Fruit fly (Drosophila melanogaster) whole organism, embryonic: ENCODE measurements around the gene BCL7-like.

Source experiments
- Abd-B ChIP-seq: fragments of 200-800 bp; sonication (Bioruptor generic); optimal IDR thresholded peaks from 2 replicates; lab custom pipeline; 2018; ENCODE audit warnings: missing biosample characterization, mild to moderate bottlenecking, missing genetic modification characterization, moderate library complexity
- Bgb ChIP-seq: fragments of 200-800 bp; sonication (Bioruptor generic); IDR thresholded peaks from 2 replicates; pipeline ENCODE4 v1.3.6; 2022; ENCODE audit warnings: missing biosample characterization, missing genetic modification characterization; ENCODE audit not compliant: partially characterized antibody
- CG11695 ChIP-seq: fragments of 200-800 bp; sonication (Bioruptor generic); IDR thresholded peaks from 3 replicates; pipeline ENCODE4 v1.3.6; 2022; ENCODE audit warnings: missing biosample characterization, missing genetic modification characterization
- CG11696 ChIP-seq: fragments of 200-800 bp; sonication (Bioruptor generic); IDR thresholded peaks from 2 replicates; pipeline ENCODE4 v1.3.6; 2022; ENCODE audit warnings: missing biosample characterization, missing genetic modification characterization
- CG12299 ChIP-seq: fragments of 200-800 bp; sonication (Bioruptor generic); optimal IDR thresholded peaks from 2 replicates; lab custom pipeline; 2018; ENCODE audit warnings: missing biosample characterization, mild to moderate bottlenecking, missing genetic modification characterization
- CG12391 ChIP-seq: fragments of 200-800 bp; sonication (Bioruptor generic); optimal IDR thresholded peaks from 3 replicates; lab custom pipeline; 2018; ENCODE audit warnings: missing biosample characterization, mild to moderate bottlenecking, missing genetic modification characterization, moderate library complexity
- CG14014 ChIP-seq: fragments of 200-800 bp; sonication (Bioruptor generic); IDR thresholded peaks from 2 replicates; pipeline ENCODE4 v1.3.6; 2022; ENCODE audit warnings: missing biosample characterization, missing genetic modification characterization
- CG14710 ChIP-seq: fragments of 200-800 bp; sonication (Bioruptor generic); optimal IDR thresholded peaks from 3 replicates; lab custom pipeline; 2019; ENCODE audit warnings: missing biosample characterization, mild to moderate bottlenecking, missing genetic modification characterization, moderate library complexity
- CG15269 ChIP-seq: fragments of 200-800 bp; sonication (Bioruptor generic); optimal IDR thresholded peaks from 2 replicates; lab custom pipeline; 2018; ENCODE audit warnings: missing biosample characterization, mild to moderate bottlenecking, missing genetic modification characterization, moderate library complexity
- CG1603 ChIP-seq: fragments of 200-800 bp; sonication (Bioruptor generic); optimal IDR thresholded peaks from 2 replicates; lab custom pipeline; 2019; ENCODE audit warnings: missing biosample characterization, mild to moderate bottlenecking, missing genetic modification characterization, moderate library complexity
- CG17328 ChIP-seq: fragments of 200-800 bp; sonication (Bioruptor generic); IDR thresholded peaks from 2 replicates; pipeline ENCODE4 v1.3.6; 2022; ENCODE audit warnings: missing biosample characterization, missing genetic modification characterization
- CG17359 ChIP-seq: fragments of 200-800 bp; sonication (Bioruptor generic); optimal IDR thresholded peaks from 3 replicates; lab custom pipeline; 2018; ENCODE audit warnings: missing biosample characterization, mild to moderate bottlenecking, missing genetic modification characterization, moderate library complexity
- CG18599 ChIP-seq: fragments of 200-800 bp; sonication (Bioruptor generic); optimal IDR thresholded peaks from 3 replicates; lab custom pipeline; 2017; ENCODE audit warnings: missing biosample characterization, missing genetic modification characterization, mild to moderate bottlenecking, moderate library complexity, missing genetic modification reagents
- CG3281 ChIP-seq: fragments of 200-800 bp; sonication (Bioruptor generic); optimal IDR thresholded peaks from 3 replicates; lab custom pipeline; 2017; ENCODE audit warnings: missing biosample characterization, mild to moderate bottlenecking, missing genetic modification characterization
- CG34224 ChIP-seq: fragments of 200-800 bp; sonication (Bioruptor generic); IDR thresholded peaks from 3 replicates; pipeline ENCODE4 v1.3.6; 2022; ENCODE audit warnings: missing biosample characterization, missing genetic modification characterization; ENCODE audit not compliant: partially characterized antibody
- CG3847 ChIP-seq: fragments of 200-800 bp; sonication (Bioruptor generic); IDR thresholded peaks from 2 replicates; pipeline ENCODE4 v1.3.6; 2022; ENCODE audit warnings: missing biosample characterization, missing genetic modification characterization
- CG4360 ChIP-seq: fragments of 200-800 bp; sonication (Bioruptor generic); IDR thresholded peaks from 2 replicates; pipeline ENCODE4 v1.3.6; 2022; ENCODE audit warnings: missing biosample characterization, missing genetic modification characterization
- CG5245 ChIP-seq: fragments of 200-800 bp; sonication (Bioruptor generic); optimal IDR thresholded peaks from 3 replicates; lab custom pipeline; 2016; ENCODE audit warnings: missing biosample characterization, missing genetic modification characterization
- CG6272 ChIP-seq: fragments of 200-800 bp; sonication (Bioruptor generic); IDR thresholded peaks from 2 replicates; pipeline ENCODE4 v1.3.6; 2022; ENCODE audit warnings: missing biosample characterization, missing genetic modification characterization
- CG6813 ChIP-seq: fragments of 200-800 bp; sonication (Bioruptor generic); optimal IDR thresholded peaks from 2 replicates; lab custom pipeline; 2017; ENCODE audit warnings: missing biosample characterization, missing genetic modification characterization, mild to moderate bottlenecking, moderate library complexity, missing genetic modification reagents
- CG7786 ChIP-seq: fragments of 200-800 bp; sonication (Bioruptor generic); optimal IDR thresholded peaks from 2 replicates; lab custom pipeline; 2016; ENCODE audit warnings: missing biosample characterization, missing genetic modification characterization
- CG8290 ChIP-seq, 3 experiments: fragments of 200-800 bp; sonication (Bioruptor generic); optimal IDR thresholded peaks; 2 replicates each; lab custom pipeline; 2016 to 2019; ENCODE audit warnings: missing biosample characterization in 3 of 3, missing genetic modification characterization in 3 of 3, mild to moderate bottlenecking in 2 of 3, moderate library complexity in 1 of 3
- CG8478 ChIP-seq: fragments of >200 bp; optimal IDR thresholded peaks from 2 replicates; lab custom pipeline; 2018
- Dll ChIP-seq: fragments of 200-800 bp; sonication (Bioruptor generic); IDR thresholded peaks from 4 replicates; pipeline ENCODE4 v1.3.6; 2022; ENCODE audit warnings: missing biosample characterization, missing genetic modification characterization; ENCODE audit not compliant: partially characterized antibody
- Drgx ChIP-seq: fragments of 200-800 bp; sonication (Bioruptor generic); IDR thresholded peaks from 2 replicates; pipeline ENCODE4 v1.3.6; 2022; ENCODE audit warnings: missing biosample characterization, missing genetic modification characterization
- Ets65A ChIP-seq: fragments of 200-800 bp; sonication (Bioruptor generic); peaks from one replicate; lab custom pipeline; 2016; ENCODE audit warnings: missing biosample characterization, missing genetic modification characterization
- Fer3 ChIP-seq: fragments of 200-800 bp; sonication (Bioruptor generic); optimal IDR thresholded peaks from 2 replicates; lab custom pipeline; 2018; ENCODE audit warnings: missing biosample characterization, mild to moderate bottlenecking, missing genetic modification characterization, moderate library complexity
- Gug ChIP-seq: fragments of 200-800 bp; sonication (Bioruptor generic); IDR thresholded peaks from 4 replicates; pipeline ENCODE4 v1.3.6; 2022; ENCODE audit warnings: missing biosample characterization, missing genetic modification characterization
- H2.0 ChIP-seq: fragments of 200-800 bp; sonication (Bioruptor generic); IDR thresholded peaks from 2 replicates; pipeline ENCODE4 v1.3.6; 2022; ENCODE audit warnings: missing biosample characterization, missing genetic modification characterization
- Jarid2 ChIP-seq: fragments of 200-800 bp; sonication (Bioruptor generic); optimal IDR thresholded peaks from 3 replicates; lab custom pipeline; 2017; ENCODE audit warnings: mild to moderate bottlenecking, missing biosample characterization, missing genetic modification reagents, missing genetic modification characterization
- Meics ChIP-seq: fragments of 200-800 bp; sonication (Bioruptor generic); optimal IDR thresholded peaks from 2 replicates; lab custom pipeline; 2017; ENCODE audit warnings: missing biosample characterization, mild to moderate bottlenecking, missing genetic modification characterization
- NK7.1 ChIP-seq: fragments of 200-800 bp; sonication (Bioruptor generic); optimal IDR thresholded peaks from 3 replicates; lab custom pipeline; 2016; ENCODE audit warnings: missing biosample characterization, missing genetic modification characterization
- Sry-δ ChIP-seq: fragments of 200-800 bp; sonication (Bioruptor generic); optimal IDR thresholded peaks from 2 replicates; lab custom pipeline; 2016; ENCODE audit warnings: missing biosample characterization, missing genetic modification characterization
- bsh ChIP-seq, 2 experiments: fragments of 200-800 bp; sonication (Bioruptor generic); optimal IDR thresholded peaks; 2 replicates each; lab custom pipeline; 2017 to 2018; ENCODE audit warnings: mild to moderate bottlenecking in 2 of 2, missing biosample characterization in 2 of 2, missing genetic modification characterization in 2 of 2, moderate library complexity in 1 of 2
- chif ChIP-seq, 2 experiments: fragments of 200-800 bp; sonication (Bioruptor generic); optimal IDR thresholded peaks; 3 replicates each; lab custom pipeline; 2016; ENCODE audit warnings: missing biosample characterization in 2 of 2, missing genetic modification characterization in 2 of 2
- fd102C ChIP-seq: fragments of 200-800 bp; sonication (Bioruptor generic); optimal IDR thresholded peaks from 2 replicates; lab custom pipeline; 2018; ENCODE audit warnings: missing biosample characterization, mild to moderate bottlenecking, missing genetic modification characterization, moderate library complexity
- fd96Cb ChIP-seq: fragments of 200-800 bp; sonication (Bioruptor generic); optimal IDR thresholded peaks from 2 replicates; lab custom pipeline; 2018; ENCODE audit warnings: missing biosample characterization, mild to moderate bottlenecking, missing genetic modification characterization, moderate library complexity
- ftz-f1 ChIP-seq: fragments of 200-800 bp; sonication (Bioruptor generic); optimal IDR thresholded peaks from 2 replicates; lab custom pipeline; 2016; ENCODE audit warnings: missing biosample characterization, missing genetic modification characterization
- nmo ChIP-seq: fragments of 200-800 bp; sonication (Bioruptor generic); optimal IDR thresholded peaks from 2 replicates; lab custom pipeline; 2018; ENCODE audit warnings: missing biosample characterization, mild to moderate bottlenecking, missing genetic modification characterization, moderate library complexity
- odd ChIP-seq: fragments of 200-800 bp; sonication (Bioruptor generic); optimal IDR thresholded peaks from 2 replicates; lab custom pipeline; 2017; ENCODE audit warnings: missing biosample characterization, mild to moderate bottlenecking, missing genetic modification characterization
- onecut ChIP-seq: fragments of 200-800 bp; sonication (Bioruptor generic); IDR thresholded peaks from 2 replicates; pipeline ENCODE4 v1.3.6; 2022; ENCODE audit warnings: missing biosample characterization, missing genetic modification characterization
- pan ChIP-seq, 4 experiments: fragments of >200 bp in 3 of 4; fragments of 200-800 bp in 1 of 4; sonication (Bioruptor generic) in 1 of 4; optimal IDR thresholded peaks in 3 of 4; IDR thresholded peaks in 1 of 4; 2 replicates each; pipeline versions ENCODE4 v1.3.6 to Lab custom; 2017 to 2022; ENCODE audit warnings: missing biosample characterization in 2 of 4, missing genetic modification characterization in 2 of 4, mixed read lengths in 1 of 4
- pfk ChIP-seq: fragments of 200-800 bp; sonication (Bioruptor generic); optimal IDR thresholded peaks from 2 replicates; lab custom pipeline; 2018; ENCODE audit warnings: missing biosample characterization, mild to moderate bottlenecking, missing genetic modification characterization, moderate library complexity
- sc ChIP-seq, 3 experiments: fragments of >200 bp in 2 of 3; fragments of 200-800 bp in 1 of 3; sonication (Bioruptor generic) in 1 of 3; optimal IDR thresholded peaks; 2 replicates in 2 of 3; 3 replicates in 1 of 3; lab custom pipeline; 2017; ENCODE audit warnings: mild to moderate bottlenecking in 1 of 3, missing biosample characterization in 1 of 3, missing genetic modification characterization in 1 of 3, missing genetic modification reagents in 1 of 3
- sisA ChIP-seq: fragments of 200-800 bp; sonication (Bioruptor generic); IDR thresholded peaks from 2 replicates; pipeline ENCODE4 v1.3.6; 2022; ENCODE audit warnings: missing biosample characterization, missing genetic modification characterization
- tap ChIP-seq: fragments of 200-800 bp; optimal IDR thresholded peaks from 3 replicates; lab custom pipeline; 2019; ENCODE audit warnings: missing biosample characterization, mild to moderate bottlenecking, missing genetic modification characterization, moderate library complexity
- tgo ChIP-seq: fragments of 200-800 bp; sonication (Bioruptor generic); IDR thresholded peaks from 3 replicates; pipeline ENCODE4 v1.3.6; 2022; ENCODE audit warnings: missing biosample characterization, missing genetic modification characterization
- tio ChIP-seq: fragments of 200-800 bp; sonication (Bioruptor generic); optimal IDR thresholded peaks from 2 replicates; lab custom pipeline; 2017; ENCODE audit warnings: missing biosample characterization, missing genetic modification characterization, inconsistent platforms

BCL7-like gene

DNA sequence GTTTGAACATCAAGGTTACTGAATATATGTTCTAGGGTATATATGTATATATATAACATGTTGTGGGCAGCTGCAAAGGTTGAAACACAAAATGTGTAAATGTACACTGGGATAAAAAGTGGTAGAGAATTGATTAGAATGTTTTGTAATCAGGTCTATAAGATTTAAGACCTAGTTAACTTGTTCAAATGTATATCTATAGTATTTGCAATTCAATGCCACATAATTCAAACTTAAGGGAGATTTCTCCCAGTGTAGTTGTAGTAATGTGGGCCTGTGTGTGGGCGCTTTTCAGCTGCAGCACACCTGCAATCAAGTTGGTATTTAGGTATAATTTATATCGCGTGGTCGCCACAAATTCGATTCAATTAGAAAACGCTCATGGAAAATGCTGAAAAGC, 7.2 kb upstream of the BCL7-like start (continued):
- peak; percentile 11 for TF ChIP-seq CG6813 (GFP tag; lab: Kevin White, UChicago)
- peak; percentile 32; the same call in 1 of the 2 replicates for TF ChIP-seq CG6272 (GFP tag; lab: Robert Waterston, UW)
- TF ChIP-seq CG3281 (GFP tag; lab: Kevin White, UChicago) = peak; percentile 45
- no peak for TF ChIP-seq CG8478
- TF ChIP-seq Drgx (GFP tag; lab: Robert Waterston, UW) = 0 out of 2 replicates have a peak, but pooled peaks have one; percentile 10
- TF ChIP-seq fd102C = no peak
- peak; percentile 15 for TF ChIP-seq NK7.1 (GFP tag; lab: Kevin White, UChicago)
- TF ChIP-seq CG14014 = peak; percentile 59; the same call in 1 of the 2 replicates
- TF ChIP-seq nmo = peak; percentile 66
- TF ChIP-seq sisA (GFP tag; lab: Robert Waterston, UW) = peak; percentile 37; the same call in 1 of the 2 replicates
- peak; percentile 37 for TF ChIP-seq Abd-B (GFP tag; lab: Kevin White, UChicago)
- peak; percentile 32 for TF ChIP-seq tio (GFP tag; lab: Kevin White, UChicago)
- TF ChIP-seq ftz-f1 (GFP tag; lab: Kevin White, UChicago) = no peak
- TF ChIP-seq onecut = peak; percentile 29; the same call in 1 of the 2 replicates
- TF ChIP-seq Ets65A (GFP tag; lab: Kevin White, UChicago) = peak; percentile 86
- TF ChIP-seq H2.0 (GFP tag; lab: Robert Waterston, UW) = peak; percentile 45; the same call in 1 of the 2 replicates
- peak; percentile 72 for TF ChIP-seq CG15269 (tag; lab: Kevin White, UChicago)
- peak; percentile 72 for TF ChIP-seq CG17359 (tag; lab: Kevin White, UChicago)
- TF ChIP-seq Bgb (GFP tag; lab: Robert Waterston, UW) = no peak
- peak; percentile 51 for TF ChIP-seq tgo (GFP tag; lab: Robert Waterston, UW)
- no peak for TF ChIP-seq CG4360 (GFP tag; lab: Robert Waterston, UW)
- peak; percentile 66 for TF ChIP-seq CG12391 (tag; lab: Kevin White, UChicago)
- TF ChIP-seq chif (GFP tag; optimal IDR thresholded peaks at IDR 0.05; lab: Kevin White, UChicago) = peak; percentile 35 to 38
- no peak for TF ChIP-seq pfk
- TF ChIP-seq CG12299 (tag; lab: Kevin White, UChicago) = no peak
- TF ChIP-seq fd96Cb (tag; lab: Kevin White, UChicago) = peak; percentile 65
- no peak for TF ChIP-seq CG8290 (GFP tag; optimal IDR thresholded peaks at IDR 0.05; lab: Kevin White, UChicago)
- TF ChIP-seq CG8290 (tag; optimal IDR thresholded peaks at IDR 0.05; lab: Kevin White, UChicago) = peak in 1 of 2 experiments; percentile 81
- no peak for TF ChIP-seq Dll (GFP tag; lab: Robert Waterston, UW)
- peak; percentile 58 for TF ChIP-seq Fer3 (tag; lab: Kevin White, UChicago)
- TF ChIP-seq odd (GFP tag; lab: Kevin White, UChicago) = peak; percentile 32
- TF ChIP-seq CG14710 = peak; percentile 31
- 0 out of 4 replicates have a peak, but pooled peaks have one; percentile 23 for TF ChIP-seq Gug
- TF ChIP-seq sc (optimal IDR thresholded peaks at IDR 0.05; lab: Kevin White, UChicago) = no peak
- peak; percentile 42 for TF ChIP-seq sc (GFP tag; optimal IDR thresholded peaks at IDR 0.05; lab: Kevin White, UChicago)
- peak; percentile 58 for TF ChIP-seq CG17328 (GFP tag; lab: Robert Waterston, UW)
- TF ChIP-seq Meics (GFP tag; lab: Kevin White, UChicago) = peak; percentile 19
- TF ChIP-seq CG11695 (GFP tag; lab: Robert Waterston, UW) = 0 out of 3 replicates have a peak, but pooled peaks have one; percentile 56
- no peak for TF ChIP-seq Sry-δ
- no peak for TF ChIP-seq pan (optimal IDR thresholded peaks at IDR 0.05; lab: Kevin White, UChicago)
- peak in 1 of 2 experiments; percentile 79 for TF ChIP-seq pan (GFP tag; optimal IDR thresholded peaks at IDR 0.05 in 1 of 2, IDR thresholded peaks at IDR 0.05 in 1 of 2)
- peak; percentile 60 for TF ChIP-seq tap (tag; lab: Kevin White, UChicago)
- TF ChIP-seq CG7786 (GFP tag; lab: Kevin White, UChicago) = peak; percentile 13
- 0 out of 2 replicates have a peak, but pooled peaks have one; percentile 13 for TF ChIP-seq CG3847
- peak; percentile 45; the same call in 1 of the 2 replicates for TF ChIP-seq CG11696 (GFP tag; lab: Robert Waterston, UW)
- peak in 1 of 2 experiments; percentile 74 for TF ChIP-seq bsh (GFP tag; optimal IDR thresholded peaks at IDR 0.05; lab: Kevin White, UChicago)
- TF ChIP-seq CG18599 = peak; percentile 45
- peak; percentile 31 for TF ChIP-seq CG5245 (GFP tag; lab: Kevin White, UChicago)
- peak; percentile 82 for TF ChIP-seq CG1603 (tag; lab: Kevin White, UChicago)
- no peak for TF ChIP-seq CG34224
- TF ChIP-seq Jarid2 = peak; percentile 3
